Worm (Caenorhabditis elegans) whole organism, L1 larva: Measurements from ENCODE around the gene srg-30.

Source experiments
- aly-2 ChIP-seq: fragments of 150-350 bp; optimal IDR thresholded peaks from 2 replicates; lab custom pipeline; 2014; ENCODE audit warnings: missing biosample characterization, missing genetic modification characterization
- dpl-1 ChIP-seq, 3 experiments: fragments of 150-350 bp in 2 of 3; sonication (generic microtip) in 1 of 3; optimal IDR thresholded peaks; 2 replicates each; lab custom pipeline; 2014 to 2017; ENCODE audit warnings: missing biosample characterization in 3 of 3, missing genetic modification characterization in 3 of 3, missing genetic modification reagents in 3 of 3
- fos-1 ChIP-seq: fragments of 150-350 bp; optimal IDR thresholded peaks from 2 replicates; lab custom pipeline; 2014; ENCODE audit warnings: missing biosample characterization, missing genetic modification characterization
- nhr-12 ChIP-seq: sonication (generic microtip); optimal IDR thresholded peaks from 2 replicates; lab custom pipeline; 2017; ENCODE audit warnings: missing biosample characterization, missing genetic modification characterization
- unc-130 ChIP-seq: fragments of 150-350 bp; optimal IDR thresholded peaks from 2 replicates; lab custom pipeline; 2017; ENCODE audit warnings: missing biosample characterization, missing genetic modification characterization, inconsistent platforms
- unc-62 ChIP-seq: fragments of 150-350 bp; optimal IDR thresholded peaks from 2 replicates; lab custom pipeline; 2014; ENCODE audit warnings: missing biosample characterization, missing genetic modification reagents, missing genetic modification characterization
- zag-1 ChIP-seq: fragments of 150-350 bp; optimal IDR thresholded peaks from 2 replicates; lab custom pipeline; 2014; ENCODE audit warnings: missing biosample characterization, missing genetic modification characterization

DNA sequence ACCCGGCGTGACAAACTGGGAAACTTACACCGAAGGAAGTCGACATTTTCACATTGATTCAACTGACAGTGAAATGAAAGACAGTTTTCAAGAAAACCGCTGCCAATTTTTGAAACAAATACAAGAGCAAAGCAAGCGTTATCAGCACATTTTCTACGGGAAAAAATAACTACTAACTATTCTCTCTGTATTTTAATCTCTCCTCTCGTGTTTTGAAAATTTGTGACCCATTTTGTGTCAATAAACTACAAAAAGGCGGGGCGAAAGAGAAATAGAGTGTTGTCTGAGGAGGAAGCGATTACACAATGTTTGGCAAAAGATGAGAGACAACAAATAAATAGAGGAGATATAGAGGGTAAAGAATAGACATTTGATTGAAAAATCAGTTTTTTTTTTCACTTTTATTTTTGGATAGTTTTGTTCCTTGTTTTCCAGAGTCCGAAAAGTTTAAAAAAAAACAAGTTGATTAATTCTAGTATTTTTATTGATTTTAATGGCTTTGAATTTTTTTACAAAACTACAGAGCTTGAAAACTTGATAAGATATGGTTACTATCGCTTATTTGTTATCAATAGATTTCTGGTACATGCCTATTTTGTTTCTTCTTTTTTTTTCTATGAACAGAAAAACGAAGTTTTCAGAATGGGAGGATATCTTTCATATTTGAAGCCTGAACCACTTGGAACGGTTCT lies 41.8 kb downstream of the srg-30 start, which contains the start of gene cest-34:
- no peak for TF ChIP-seq zag-1 (tag; lab: Kevin White, UChicago)
- no peak for TF ChIP-seq unc-130 (tag; lab: Kevin White, UChicago)
- no peak for TF ChIP-seq unc-62 (GFP tag; lab: Kevin White, UChicago)
- no peak for TF ChIP-seq fos-1 (tag; lab: Kevin White, UChicago)
- no peak for TF ChIP-seq aly-2 (tag; lab: Kevin White, UChicago)
- TF ChIP-seq nhr-12 (tag; lab: Kevin White, UChicago) = no peak
- TF ChIP-seq dpl-1 (GFP tag; optimal IDR thresholded peaks at IDR 0.05; lab: Kevin White, UChicago) = no peak
